Worm (Caenorhabditis elegans) whole organism, late embryonic: ENCODE results near the gene srj-45.
A peak's percentile ranks its signal among the peaks of the same experiment; 100 is the strongest.

Experiments used
- F13H6.1 ChIP-seq: sonication (generic microtip); optimal IDR thresholded peaks from 2 replicates; lab custom pipeline; 2016; ENCODE audit warnings: missing genetic modification characterization, missing compliant biosample characterization
- Y22D7AL.16 ChIP-seq: sonication (generic microtip); optimal IDR thresholded peaks from 2 replicates; lab custom pipeline; 2016; ENCODE audit warnings: missing genetic modification characterization, missing compliant biosample characterization
- ama-1 ChIP-seq: fragments of 150-350 bp; optimal IDR thresholded peaks from 2 replicates; lab custom pipeline; 2014
- ceh-18 ChIP-seq: sonication (generic microtip); optimal IDR thresholded peaks from 2 replicates; lab custom pipeline; 2016; ENCODE audit warnings: missing genetic modification characterization, missing compliant biosample characterization
- ceh-22 ChIP-seq: sonication (generic microtip); optimal IDR thresholded peaks from 2 replicates; lab custom pipeline; 2017; ENCODE audit warnings: missing biosample characterization, missing genetic modification characterization
- ceh-34 ChIP-seq: sonication (generic microtip); optimal IDR thresholded peaks from 2 replicates; lab custom pipeline; 2016; ENCODE audit warnings: mild to moderate bottlenecking, missing genetic modification characterization, missing compliant biosample characterization
- ceh-6 ChIP-seq: fragments of 200-800 bp; sonication (Bioruptor generic); optimal IDR thresholded peaks from 2 replicates; lab custom pipeline; 2018; ENCODE audit warnings: mild to moderate bottlenecking, missing genetic modification characterization, missing compliant biosample characterization
- dve-1 ChIP-seq: sonication (generic microtip); optimal IDR thresholded peaks from 2 replicates; lab custom pipeline; 2017; ENCODE audit warnings: antibody characterized with exemption, mild to moderate bottlenecking, missing genetic modification characterization, missing compliant biosample characterization
- elt-2 ChIP-seq: sonication (generic microtip); optimal IDR thresholded peaks from 2 replicates; lab custom pipeline; 2016; ENCODE audit warnings: missing genetic modification reagents, missing genetic modification characterization, missing compliant biosample characterization
- fkh-10 ChIP-seq: fragments of 150-350 bp; optimal IDR thresholded peaks from 2 replicates; lab custom pipeline; 2014; ENCODE audit warnings: missing biosample characterization, missing genetic modification reagents, missing genetic modification characterization
- fkh-6 ChIP-seq: sonication (generic microtip); optimal IDR thresholded peaks from 2 replicates; lab custom pipeline; 2016; ENCODE audit warnings: missing genetic modification characterization, missing compliant biosample characterization
- hlh-13 ChIP-seq: fragments of 200-800 bp; sonication (Bioruptor generic); optimal IDR thresholded peaks from 2 replicates; lab custom pipeline; 2018; ENCODE audit warnings: mild to moderate bottlenecking, missing genetic modification characterization, missing compliant biosample characterization
- lin-11 ChIP-seq: fragments of 200-800 bp; sonication (Bioruptor generic); optimal IDR thresholded peaks from 2 replicates; lab custom pipeline; 2018; ENCODE audit warnings: mild to moderate bottlenecking, missing genetic modification characterization, missing compliant biosample characterization
- nfya-1 ChIP-seq: sonication (generic microtip); optimal IDR thresholded peaks from 2 replicates; lab custom pipeline; 2017; ENCODE audit warnings: missing genetic modification characterization, mild to moderate bottlenecking, missing compliant biosample characterization, antibody characterized with exemption, moderate library complexity
- nhr-232 ChIP-seq: sonication (generic microtip); optimal IDR thresholded peaks from 2 replicates; lab custom pipeline; 2016; ENCODE audit warnings: missing genetic modification characterization, missing compliant biosample characterization
- npax-4 ChIP-seq: sonication (generic microtip); optimal IDR thresholded peaks from 2 replicates; lab custom pipeline; 2016; ENCODE audit warnings: missing genetic modification characterization, missing compliant biosample characterization
- pag-3 ChIP-seq: sonication (generic microtip); optimal IDR thresholded peaks from 2 replicates; lab custom pipeline; 2016; ENCODE audit warnings: missing compliant biosample characterization, missing genetic modification characterization, borderline replicate concordance
- pax-1 ChIP-seq: fragments of 150-350 bp; optimal IDR thresholded peaks from 2 replicates; lab custom pipeline; 2014; ENCODE audit warnings: missing biosample characterization, missing genetic modification characterization
- pha-2 ChIP-seq: sonication (generic microtip); optimal IDR thresholded peaks from 2 replicates; lab custom pipeline; 2017; ENCODE audit warnings: mild to moderate bottlenecking, missing genetic modification characterization, missing compliant biosample characterization
- pha-4 ChIP-seq: fragments of 150-350 bp; optimal IDR thresholded peaks from 2 replicates; lab custom pipeline; 2018; ENCODE audit warnings: missing biosample characterization, missing genetic modification reagents, missing genetic modification characterization
- pqm-1 ChIP-seq: sonication (generic microtip); optimal IDR thresholded peaks from 2 replicates; lab custom pipeline; 2016; ENCODE audit warnings: missing genetic modification characterization, missing compliant biosample characterization
- sdc-2 ChIP-seq: sonication (generic microtip); optimal IDR thresholded peaks from 2 replicates; lab custom pipeline; 2016; ENCODE audit warnings: missing genotype, missing genetic modification characterization, missing compliant biosample characterization
- sox-4 ChIP-seq: sonication (generic microtip); optimal IDR thresholded peaks from 2 replicates; lab custom pipeline; 2017; ENCODE audit warnings: mild to moderate bottlenecking, missing genetic modification characterization, inconsistent platforms, missing compliant biosample characterization
- syd-9 ChIP-seq: sonication (generic microtip); optimal IDR thresholded peaks from 2 replicates; lab custom pipeline; 2016; ENCODE audit warnings: mild to moderate bottlenecking, missing genetic modification characterization, moderate library complexity, missing compliant biosample characterization
- tbx-7 ChIP-seq: sonication (generic microtip); optimal IDR thresholded peaks from 2 replicates; lab custom pipeline; 2016; ENCODE audit warnings: missing genotype, missing genetic modification characterization, missing compliant biosample characterization
- unc-42 ChIP-seq: sonication (generic microtip); optimal IDR thresholded peaks from 2 replicates; lab custom pipeline; 2016; ENCODE audit warnings: missing genotype, missing genetic modification characterization, missing compliant biosample characterization
- unc-55 ChIP-seq: sonication (generic microtip); optimal IDR thresholded peaks from 2 replicates; lab custom pipeline; 2017; ENCODE audit warnings: missing biosample characterization, missing genetic modification reagents, missing genetic modification characterization
- zip-5 ChIP-seq: sonication (generic microtip); optimal IDR thresholded peaks from 2 replicates; lab custom pipeline; 2016; ENCODE audit warnings: missing genetic modification characterization, missing compliant biosample characterization

srj-45 gene

DNA sequence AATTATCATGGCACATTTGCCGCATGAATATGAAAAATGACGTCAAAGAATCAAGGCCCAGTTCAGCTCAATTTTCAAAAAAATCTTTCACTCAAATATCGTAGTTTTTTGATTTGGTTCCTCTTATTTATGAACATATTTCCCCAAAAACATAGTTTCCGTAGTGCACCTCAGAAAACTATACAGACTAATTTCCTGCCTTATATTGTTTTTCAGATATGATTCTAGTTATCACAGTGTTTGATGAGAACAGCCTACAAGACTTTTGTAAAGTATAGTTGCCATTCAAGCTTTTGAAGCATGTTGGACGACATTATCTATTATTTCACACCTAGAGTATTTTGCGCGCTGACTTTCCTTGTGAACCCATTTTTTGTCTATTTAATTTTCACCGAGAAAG is 3.7 kb downstream of the srj-45 start, which contains the start of gene srj-50:
Gene srj-50 (plus strand): TSS at position 301 of the 400 bp plus-strand sequence.
- TF ChIP-seq Y22D7AL.16 (tag; lab: Kevin White, UChicago): no peak
- TF ChIP-seq pha-2: no peak
- no peak for TF ChIP-seq F13H6.1 (tag; lab: Kevin White, UChicago)
- no peak for TF ChIP-seq sdc-2 (tag; lab: Kevin White, UChicago)
- no peak for TF ChIP-seq ceh-22 (tag; lab: Kevin White, UChicago)
- no peak for TF ChIP-seq dve-1 (tag; lab: Kevin White, UChicago)
- TF ChIP-seq npax-4 (tag; lab: Kevin White, UChicago): no peak
- no peak for TF ChIP-seq unc-55 (GFP tag; lab: Kevin White, UChicago)
- no peak for TF ChIP-seq ceh-18 (tag; lab: Kevin White, UChicago)

DNA sequence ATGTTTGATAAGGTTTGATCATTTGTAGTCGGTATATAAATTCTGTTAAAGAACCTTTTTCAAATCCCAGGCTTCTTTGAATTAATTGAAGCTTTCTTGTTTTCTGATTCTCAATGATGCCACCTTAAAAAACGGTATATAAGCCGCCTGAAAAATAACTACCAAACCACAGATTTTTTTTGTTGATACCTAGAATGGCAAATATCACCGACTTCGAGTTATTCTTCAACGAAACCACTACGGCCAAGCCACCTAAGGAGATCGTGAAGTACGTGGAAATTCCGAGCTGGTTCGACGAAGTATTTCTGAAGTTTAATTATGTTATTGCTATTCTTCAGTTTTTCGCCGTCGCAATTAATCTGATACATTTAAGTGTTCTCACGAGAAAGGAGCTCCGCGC is 5.6 kb downstream of the srj-45 start, which contains the start of gene srw-2:
Gene srw-2 (plus strand): TSS at position 62 of the 400 bp plus-strand sequence.
- TF ChIP-seq sdc-2 (tag; lab: Kevin White, UChicago) (no peak), pqm-1 (tag; lab: Kevin White, UChicago) (no peak), hlh-13 (GFP tag; lab: Kevin White, UChicago) (no peak), ceh-34 (tag; lab: Kevin White, UChicago) (no peak)

DNA sequence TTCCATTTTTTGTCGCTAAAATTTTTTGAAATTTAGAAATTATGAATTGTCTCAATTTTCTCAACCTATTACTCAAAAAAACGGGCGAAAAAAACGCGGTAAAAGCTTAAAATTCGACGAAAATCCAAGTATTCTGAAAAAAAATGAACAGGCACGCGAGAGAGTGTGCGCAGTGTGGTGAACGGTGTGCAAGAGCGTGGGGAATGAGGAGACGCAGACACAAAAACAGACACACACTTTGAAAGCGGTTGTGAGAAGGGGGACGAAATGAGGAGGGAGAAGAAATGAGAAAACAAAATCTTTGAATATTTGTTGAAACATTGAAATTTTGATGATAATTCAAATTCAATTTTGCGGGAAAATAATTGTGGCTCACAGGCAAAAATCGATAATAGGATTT is 9.6 kb downstream of the srj-45 start, which contains the start of gene T03D3.5:
Gene T03D3.5 (minus strand): TSS at position 21 of the 400 bp plus-strand sequence.
- TF ChIP-seq zip-5 (tag; lab: Kevin White, UChicago): no peak
- peak; percentile 1 for TF ChIP-seq unc-42
- TF ChIP-seq, all 69 proteins: peak for 1

DNA sequence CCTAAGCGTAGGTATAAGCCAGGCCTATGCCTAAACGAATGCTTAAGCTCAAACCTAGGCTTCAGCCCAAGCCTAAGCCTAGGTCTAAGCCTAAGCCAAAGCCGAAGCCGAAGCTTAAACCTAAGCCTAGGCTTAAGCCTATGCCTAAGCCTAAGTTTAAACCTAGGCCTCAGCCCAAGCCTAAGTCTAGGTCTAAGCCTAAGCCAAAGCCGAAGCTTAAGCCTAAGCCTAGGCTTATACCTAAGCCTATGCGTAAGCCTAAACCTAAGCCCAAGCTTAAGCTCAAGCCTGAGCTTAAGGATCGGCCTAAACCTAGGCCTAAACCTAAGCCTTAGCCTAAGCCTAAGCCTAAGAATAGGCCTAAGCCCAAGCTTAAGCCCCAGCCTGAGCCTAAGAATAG is 10.4 kb downstream of the srj-45 start:
- TF ChIP-seq hlh-13 (GFP tag; lab: Kevin White, UChicago) (no peak), dve-1 (tag; lab: Kevin White, UChicago) (peak; percentile 85)

DNA sequence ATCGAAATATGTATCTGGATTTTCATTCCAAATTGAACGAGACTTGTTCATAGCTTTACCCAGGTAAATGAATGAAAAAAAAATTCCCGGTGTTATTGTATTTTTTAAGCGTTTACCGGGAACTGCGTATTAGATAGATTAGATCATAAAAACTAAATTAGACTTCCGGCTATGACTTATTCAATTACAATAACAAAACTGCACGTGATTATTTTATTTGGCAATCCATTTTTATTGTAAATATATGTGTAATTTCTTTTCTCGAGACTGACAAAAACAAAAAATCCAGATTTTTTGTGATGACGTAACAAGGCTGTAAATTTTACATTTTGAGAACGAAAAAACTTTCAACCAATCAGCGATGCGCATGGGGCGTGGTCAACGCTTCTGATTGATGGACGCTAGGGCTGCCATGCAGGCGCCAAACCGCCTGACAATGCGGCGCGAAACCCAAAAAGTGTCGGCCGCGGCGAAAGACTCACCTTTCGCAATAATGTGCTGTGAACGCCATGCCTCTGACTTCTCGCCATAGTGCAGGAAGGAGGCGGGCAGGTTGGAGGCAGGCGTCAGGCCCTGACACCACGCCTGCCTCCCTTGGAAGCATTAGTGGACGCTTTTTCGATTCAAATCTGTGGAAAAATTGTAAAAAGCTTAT is 14.7 kb downstream of the srj-45 start, which contains the start of gene srh-36:
Gene srh-36 (minus strand): TSS at position 51 of the 655 bp plus-strand sequence.
- TF ChIP-seq lin-11 (tag; lab: Kevin White, UChicago): no peak
- TF ChIP-seq npax-4 (tag; lab: Kevin White, UChicago): no peak
- TF ChIP-seq ama-1 (lab: Kevin White, UChicago): no peak
- TF ChIP-seq, all 69 proteins: peak for 0

DNA sequence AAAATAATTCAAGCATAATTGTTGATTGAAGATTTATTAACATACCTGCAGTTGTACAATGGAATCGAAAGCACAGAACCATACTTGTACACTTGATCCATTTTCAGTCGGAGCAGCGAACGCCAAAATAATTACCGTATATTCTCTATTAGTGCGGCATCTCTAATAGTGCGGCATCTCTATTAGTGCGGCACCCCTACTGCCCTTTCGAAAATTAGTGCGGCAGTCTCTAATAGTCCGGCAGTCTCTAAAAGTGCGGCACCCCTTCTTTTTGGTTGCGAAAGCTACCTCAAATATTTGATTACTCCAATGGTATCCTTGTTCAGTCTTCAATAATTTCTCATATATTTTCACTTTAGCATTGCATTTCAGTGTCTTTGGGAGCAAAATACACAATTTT is 18.3 kb downstream of the srj-45 start, which contains the start of gene srt-34:
Gene srt-34 (minus strand): TSS at position 101 of the 400 bp plus-strand sequence.
- TF ChIP-seq syd-9 (tag; lab: Kevin White, UChicago) (no peak), F13H6.1 (tag; lab: Kevin White, UChicago) (no peak), ceh-6 (GFP tag; lab: Kevin White, UChicago) (no peak), fkh-6 (tag; lab: Kevin White, UChicago) (no peak), pqm-1 (tag; lab: Kevin White, UChicago) (no peak), nhr-232 (no peak), unc-55 (GFP tag; lab: Kevin White, UChicago) (no peak), sox-4 (tag; lab: Kevin White, UChicago) (no peak), Y22D7AL.16 (tag; lab: Kevin White, UChicago) (no peak), pax-1 (tag; lab: Kevin White, UChicago) (no peak), ceh-34 (tag; lab: Kevin White, UChicago) (no peak), pag-3 (no peak), fkh-10 (GFP tag; lab: Kevin White, UChicago) (no peak), pha-4 (tag; lab: Kevin White, UChicago) (no peak), hlh-13 (GFP tag; lab: Kevin White, UChicago) (no peak), nfya-1 (no peak), tbx-7 (tag; lab: Kevin White, UChicago) (no peak), elt-2 (no peak)
